In the genomic region with DNA sequence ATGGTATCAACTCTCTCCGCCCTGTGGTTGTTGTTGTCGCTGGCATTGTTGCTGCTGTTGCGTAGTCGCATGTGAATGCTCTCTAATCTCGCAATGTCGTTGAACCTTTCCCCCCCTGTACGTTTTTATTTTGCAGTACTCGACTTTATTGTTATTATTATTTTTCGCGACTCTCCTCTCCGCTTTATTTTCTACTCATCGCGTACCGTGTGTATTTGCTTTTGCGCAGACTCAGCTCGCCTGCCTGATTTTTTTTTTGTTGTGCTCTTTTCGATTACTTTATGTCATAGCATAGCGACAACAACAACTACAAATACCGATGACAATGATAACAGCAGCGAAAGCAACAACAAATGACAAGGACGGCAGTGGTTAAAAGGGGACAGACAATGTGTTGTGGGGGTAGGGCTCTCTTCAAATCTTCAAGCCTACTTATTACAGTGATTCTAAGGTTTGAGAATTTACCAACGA, we compare ENCODE assay signal across 6 fruit fly cellular contexts.
TF ChIP-seq lines count a peak whose summit lies in the region.

No protein-coding gene starts in this region.

- TF ChIP-seq CTCF in whole organism, embryonic (GFP tag; optimal IDR thresholded peaks at IDR 0.05; lab: Kevin White, UChicago): no peak

TF ChIP-seq in whole organism, 6 proteins besides CTCF, POLR2A, EP300 and RAD21:
- TF ChIP-seq Dll (optimal IDR thresholded peaks at IDR 0.05; lab: Kevin White, UChicago): no peak
- no peak for TF ChIP-seq pan (optimal IDR thresholded peaks at IDR 0.05; lab: Kevin White, UChicago)
- TF ChIP-seq psq (optimal IDR thresholded peaks at IDR 0.05; lab: Kevin White, UChicago): no peak
- TF ChIP-seq CG8478 (optimal IDR thresholded peaks at IDR 0.05; lab: Kevin White, UChicago): no peak
- peak; percentile 95 to 98 for TF ChIP-seq EcR (GFP tag; optimal IDR thresholded peaks at IDR 0.05; lab: Kevin White, UChicago)
TF ChIP-seq in whole organism: peak in this region for 1.

TF ChIP-seq in whole organism, adult, 20 proteins besides CTCF, POLR2A, EP300 and RAD21:
- TF ChIP-seq Hr96 (GFP tag; optimal IDR thresholded peaks at IDR 0.05; lab: Kevin White, UChicago): no peak
- TF ChIP-seq pad (GFP tag; optimal IDR thresholded peaks at IDR 0.05; lab: Kevin White, UChicago): peak; percentile 47
- no peak for TF ChIP-seq CG5204 (GFP tag; optimal IDR thresholded peaks at IDR 0.05; lab: Kevin White, UChicago)
- TF ChIP-seq cic (GFP tag; optimal IDR thresholded peaks at IDR 0.05; lab: Kevin White, UChicago): no peak
- peak; percentile 67 for TF ChIP-seq tj (GFP tag; optimal IDR thresholded peaks at IDR 0.05; lab: Kevin White, UChicago)

TF ChIP-seq in whole organism, embryonic, 481 proteins besides CTCF, POLR2A, EP300 and RAD21 (continues in another document):
- TF ChIP-seq jigr1 (GFP tag; IDR thresholded peaks at IDR 0.05; lab: Robert Waterston, UW): no peak
- no peak for TF ChIP-seq NFAT (GFP tag; IDR thresholded peaks at IDR 0.05; lab: Robert Waterston, UW)
- TF ChIP-seq CG17359 (tag; optimal IDR thresholded peaks at IDR 0.05; lab: Kevin White, UChicago): no peak
- peak; percentile 60 to 78 for TF ChIP-seq Trl (optimal IDR thresholded peaks at IDR 0.05; lab: Kevin White, UChicago)
- TF ChIP-seq Trl (GFP tag; optimal IDR thresholded peaks at IDR 0.05; lab: Kevin White, UChicago): no peak
- TF ChIP-seq NfI (GFP tag; optimal IDR thresholded peaks at IDR 0.05; lab: Kevin White, UChicago): no peak
- TF ChIP-seq sd (tag; optimal IDR thresholded peaks at IDR 0.05; lab: Kevin White, UChicago): peak; percentile 15
- TF ChIP-seq Med (GFP tag; lab: Kevin White, UChicago): peak; percentile 55
- TF ChIP-seq z (GFP tag; IDR thresholded peaks at IDR 0.05; lab: Robert Waterston, UW): no peak
- TF ChIP-seq Chrac-16 (GFP tag; optimal IDR thresholded peaks at IDR 0.05; lab: Kevin White, UChicago): no peak
- no peak for TF ChIP-seq cwo (GFP tag; optimal IDR thresholded peaks at IDR 0.05; lab: Kevin White, UChicago)
- TF ChIP-seq MTF-1 (GFP tag; optimal IDR thresholded peaks at IDR 0.05; lab: Kevin White, UChicago; ENCODE audit: borderline replicate concordance): no peak
- peak in 1 of 2 experiments; percentile 81 for TF ChIP-seq Pdp1 (GFP tag; optimal IDR thresholded peaks at IDR 0.05; lab: Kevin White, UChicago)
- peak; percentile 86 for TF ChIP-seq sens (GFP tag; lab: Kevin White, UChicago)
- TF ChIP-seq CG15479 (GFP tag; optimal IDR thresholded peaks at IDR 0.05; lab: Kevin White, UChicago): peak; percentile 76
- no peak for TF ChIP-seq sima (GFP tag; optimal IDR thresholded peaks at IDR 0.05; lab: Kevin White, UChicago)
- TF ChIP-seq slp2 (GFP tag; optimal IDR thresholded peaks at IDR 0.05; lab: Kevin White, UChicago): no peak
- no peak for TF ChIP-seq Bdp1 (GFP tag; optimal IDR thresholded peaks at IDR 0.05; lab: Kevin White, UChicago)
- TF ChIP-seq lbe (GFP tag; optimal IDR thresholded peaks at IDR 0.05; lab: Kevin White, UChicago): peak; percentile 51
- no peak for TF ChIP-seq mam (GFP tag; optimal IDR thresholded peaks at IDR 0.05; lab: Kevin White, UChicago)

TF ChIP-seq in whole organism, prepupa, 60 proteins besides CTCF, POLR2A, EP300 and RAD21 (continues in another document):
- TF ChIP-seq CG9139 (GFP tag; optimal IDR thresholded peaks at IDR 0.05; lab: Kevin White, UChicago): no peak
- TF ChIP-seq svp (GFP tag; lab: Kevin White, UChicago): peak; percentile 93
- no peak for TF ChIP-seq CG8119 (GFP tag; IDR thresholded peaks at IDR 0.05; lab: Robert Waterston, UW)
- TF ChIP-seq topi (GFP tag; optimal IDR thresholded peaks at IDR 0.05; lab: Kevin White, UChicago): peak; percentile 52
- TF ChIP-seq CG34406 (GFP tag; optimal IDR thresholded peaks at IDR 0.05; lab: Kevin White, UChicago): no peak
- TF ChIP-seq eg (GFP tag; IDR thresholded peaks at IDR 0.05; lab: Robert Waterston, UW): peak; percentile 21; the same call in 2 of the 3 replicates
- TF ChIP-seq lz (GFP tag; optimal IDR thresholded peaks at IDR 0.05; lab: Kevin White, UChicago): peak; percentile 6
- TF ChIP-seq Hr38 (GFP tag; optimal IDR thresholded peaks at IDR 0.05; lab: Kevin White, UChicago): no peak
- no peak for TF ChIP-seq CG3919 (GFP tag; optimal IDR thresholded peaks at IDR 0.05; lab: Kevin White, UChicago)
- peak; percentile 5 for TF ChIP-seq Smox (GFP tag; optimal IDR thresholded peaks at IDR 0.05; lab: Kevin White, UChicago)
- peak; percentile 36 for TF ChIP-seq fd59A (GFP tag; optimal IDR thresholded peaks at IDR 0.05; lab: Kevin White, UChicago)
- peak; percentile 26 for TF ChIP-seq CG6854 (GFP tag; optimal IDR thresholded peaks at IDR 0.05; lab: Kevin White, UChicago)
- no peak for TF ChIP-seq spab (GFP tag; optimal IDR thresholded peaks at IDR 0.05; lab: Kevin White, UChicago)
- no peak for TF ChIP-seq dac (GFP tag; optimal IDR thresholded peaks at IDR 0.05; lab: Kevin White, UChicago)
- TF ChIP-seq ss (GFP tag; optimal IDR thresholded peaks at IDR 0.05; lab: Kevin White, UChicago): no peak
- no peak for TF ChIP-seq CG32006 (GFP tag; optimal IDR thresholded peaks at IDR 0.05; lab: Kevin White, UChicago)
- no peak for TF ChIP-seq OdsH (GFP tag; optimal IDR thresholded peaks at IDR 0.05; lab: Kevin White, UChicago)
- TF ChIP-seq Sox15 (GFP tag; optimal IDR thresholded peaks at IDR 0.05; lab: Kevin White, UChicago): no peak
- TF ChIP-seq CG6163 (GFP tag; IDR thresholded peaks at IDR 0.05; lab: Robert Waterston, UW): no peak; the same call in none of the 3 replicates
- TF ChIP-seq Sox102F (GFP tag; optimal IDR thresholded peaks at IDR 0.05; lab: Kevin White, UChicago): peak; percentile 31

TF ChIP-seq in whole organism, pupa, 21 proteins besides CTCF, POLR2A, EP300 and RAD21:
- TF ChIP-seq CG32121 (GFP tag; IDR thresholded peaks at IDR 0.05; lab: Robert Waterston, UW) (no peak), fd96Ca (GFP tag; IDR thresholded peaks at IDR 0.05; lab: Robert Waterston, UW) (peak; percentile 66; the same call in 1 of the 3 replicates), Pif1A (GFP tag; optimal IDR thresholded peaks at IDR 0.05; lab: Kevin White, UChicago) (peak; percentile 49), EcR (GFP tag; optimal IDR thresholded peaks at IDR 0.05; lab: Kevin White, UChicago) (peak; percentile 98), CG9948 (tag; optimal IDR thresholded peaks at IDR 0.05; lab: Kevin White, UChicago) (peak; percentile 35), CG8159 (tag; optimal IDR thresholded peaks at IDR 0.05; lab: Kevin White, UChicago) (peak; percentile 36), CG34367 (tag; optimal IDR thresholded peaks at IDR 0.05; lab: Kevin White, UChicago) (peak; percentile 22), CG17806 (tag; optimal IDR thresholded peaks at IDR 0.05; lab: Kevin White, UChicago) (peak; percentile 77), gl (tag; optimal IDR thresholded peaks at IDR 0.05; lab: Kevin White, UChicago) (peak; percentile 9), Ets98B (GFP tag; IDR thresholded peaks at IDR 0.05; lab: Robert Waterston, UW) (0 out of 2 replicates have a peak, but pooled peaks have one; percentile 4), CG10348 (GFP tag; IDR thresholded peaks at IDR 0.05; lab: Robert Waterston, UW) (no peak), Pif1B (GFP tag; optimal IDR thresholded peaks at IDR 0.05; lab: Kevin White, UChicago) (no peak), CG12605 (GFP tag; IDR thresholded peaks at IDR 0.05; lab: Robert Waterston, UW) (no peak), CG15710 (tag; optimal IDR thresholded peaks at IDR 0.05; lab: Kevin White, UChicago) (peak; percentile 44)

TF ChIP-seq in whole organism, wandering third instar larva, 38 proteins besides CTCF, POLR2A, EP300 and RAD21:
- TF ChIP-seq Rel (GFP tag; optimal IDR thresholded peaks at IDR 0.05; lab: Kevin White, UChicago) (no peak), Rel (tag; optimal IDR thresholded peaks at IDR 0.05; lab: Kevin White, UChicago) (peak; percentile 44), jim (GFP tag; optimal IDR thresholded peaks at IDR 0.05; lab: Kevin White, UChicago) (no peak), Abd-B (GFP tag; optimal IDR thresholded peaks at IDR 0.05; lab: Kevin White, UChicago) (no peak), fru (GFP tag; optimal IDR thresholded peaks at IDR 0.05; lab: Kevin White, UChicago) (peak; percentile 25), Mio (GFP tag; optimal IDR thresholded peaks at IDR 0.05; lab: Kevin White, UChicago) (no peak), CrebA (GFP tag; optimal IDR thresholded peaks at IDR 0.05; lab: Kevin White, UChicago; ENCODE audit: borderline replicate concordance) (no peak), psq (GFP tag; optimal IDR thresholded peaks at IDR 0.05; lab: Kevin White, UChicago) (peak; percentile 60), Hnf4 (GFP tag; optimal IDR thresholded peaks at IDR 0.05; lab: Kevin White, UChicago) (peak; percentile 15), woc (GFP tag; optimal IDR thresholded peaks at IDR 0.05; lab: Kevin White, UChicago) (peak; percentile 16), h (GFP tag; optimal IDR thresholded peaks at IDR 0.05; lab: Kevin White, UChicago) (peak; percentile 10), br (GFP tag; optimal IDR thresholded peaks at IDR 0.05; lab: Kevin White, UChicago) (peak; percentile 36), foxo (GFP tag; optimal IDR thresholded peaks at IDR 0.05; lab: Kevin White, UChicago) (peak; percentile 5 to 10), Vsx2 (GFP tag; optimal IDR thresholded peaks at IDR 0.05; lab: Kevin White, UChicago; ENCODE audit: partially characterized antibody) (peak; percentile 52), Dif (GFP tag; optimal IDR thresholded peaks at IDR 0.05; lab: Kevin White, UChicago; ENCODE audit: partially characterized antibody) (peak; percentile 12), tai (GFP tag; optimal IDR thresholded peaks at IDR 0.05; lab: Kevin White, UChicago) (peak; percentile 74), sage (GFP tag; optimal IDR thresholded peaks at IDR 0.05; lab: Kevin White, UChicago) (peak; percentile 3)
